Fruit fly (Drosophila melanogaster): Measurements from ENCODE around the gene CG13056.

The CG13056 gene

DNA sequence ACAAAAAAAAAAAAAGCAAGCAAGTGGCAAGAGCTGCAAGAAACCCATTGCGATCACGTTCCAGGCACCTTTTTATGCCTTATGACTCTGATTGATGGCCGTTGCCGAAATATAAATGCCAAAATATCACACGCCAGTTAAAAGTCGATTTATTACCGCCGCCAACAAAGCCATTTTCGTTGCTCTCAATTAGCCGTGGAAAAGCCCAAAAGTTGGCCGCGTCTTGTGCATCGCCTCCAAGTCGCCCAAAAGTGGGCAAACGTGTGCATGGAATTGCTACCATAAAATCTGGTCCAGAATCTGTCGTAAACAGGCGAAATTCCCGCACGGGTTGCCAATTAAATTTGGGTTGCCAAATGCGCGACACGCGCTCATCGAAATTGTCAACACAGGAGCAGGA, 41.4 kb upstream of the CG13056 start:
- TF ChIP-seq Mnt (GFP tag; optimal IDR thresholded peaks at IDR 0.05) (no peak), Hr96 (GFP tag; optimal IDR thresholded peaks at IDR 0.05) (no peak), CG5204 (GFP tag; optimal IDR thresholded peaks at IDR 0.05) (no peak), bab1 (GFP tag; optimal IDR thresholded peaks at IDR 0.05) (no peak), tj (GFP tag; optimal IDR thresholded peaks at IDR 0.05) (no peak), cnc (optimal IDR thresholded peaks at IDR 0.05) (no peak), cic (GFP tag; optimal IDR thresholded peaks at IDR 0.05) (no peak), ovo (GFP tag; optimal IDR thresholded peaks at IDR 0.05) (no peak), CG7101 (tag; optimal IDR thresholded peaks at IDR 0.05) (no peak), pad (GFP tag; optimal IDR thresholded peaks at IDR 0.05) (no peak), Clk (GFP tag; optimal IDR thresholded peaks at IDR 0.05) (no peak), CG1620 (GFP tag; optimal IDR thresholded peaks at IDR 0.05) (no peak), CG33017 (tag; optimal IDR thresholded peaks at IDR 0.05) (no peak)

DNA sequence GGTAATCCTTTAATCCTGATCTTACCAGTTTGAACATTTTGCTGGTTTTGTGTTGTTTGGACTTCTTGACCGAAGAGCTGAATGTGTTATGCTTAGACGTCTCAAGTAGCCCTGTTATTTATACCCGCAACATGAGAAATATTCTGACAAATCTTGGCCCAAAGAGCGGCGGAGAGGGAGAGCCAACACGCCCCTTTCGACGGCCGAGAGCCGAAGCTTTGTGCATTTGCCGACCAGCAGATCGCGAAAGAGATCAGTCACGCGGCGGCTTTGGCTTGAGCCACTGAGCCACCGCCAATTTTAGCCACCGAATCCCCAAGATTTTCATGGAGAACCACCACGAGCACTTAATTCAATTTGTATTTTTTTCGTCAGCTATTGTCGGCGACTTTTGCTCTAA, 37.7 kb upstream of the CG13056 start, which contains the start of gene CG4962:
Gene CG4962, minus strand, starts transcription at position 101 of the 400 bp plus-strand sequence.
- no peak for TF ChIP-seq bab1 (GFP tag; optimal IDR thresholded peaks at IDR 0.05)
- no peak for TF ChIP-seq Mnt (GFP tag; optimal IDR thresholded peaks at IDR 0.05)
- TF ChIP-seq CG14711 (tag; optimal IDR thresholded peaks at IDR 0.05) = no peak
- TF ChIP-seq CG7045 (GFP tag; optimal IDR thresholded peaks at IDR 0.05) = no peak
- no peak for TF ChIP-seq Hr96 (GFP tag; optimal IDR thresholded peaks at IDR 0.05)
- no peak for TF ChIP-seq tj (GFP tag; optimal IDR thresholded peaks at IDR 0.05)
- no peak for TF ChIP-seq ovo (GFP tag; optimal IDR thresholded peaks at IDR 0.05)
- no peak for TF ChIP-seq CG5204 (GFP tag; optimal IDR thresholded peaks at IDR 0.05)
- no peak for TF ChIP-seq pad (GFP tag; optimal IDR thresholded peaks at IDR 0.05)
- TF ChIP-seq Clk (GFP tag; optimal IDR thresholded peaks at IDR 0.05) = no peak
- no peak for TF ChIP-seq Crg-1 (GFP tag; optimal IDR thresholded peaks at IDR 0.05)
- TF ChIP-seq kay (GFP tag; ENCODE audit: borderline replicate concordance) = no peak
- no peak for TF ChIP-seq CG7101 (tag; optimal IDR thresholded peaks at IDR 0.05)
- no peak for TF ChIP-seq CG1620 (GFP tag; optimal IDR thresholded peaks at IDR 0.05)
- TF ChIP-seq toe (GFP tag; optimal IDR thresholded peaks at IDR 0.05) = no peak
- TF ChIP-seq CG12768 (GFP tag; optimal IDR thresholded peaks at IDR 0.05) = no peak
- no peak for TF ChIP-seq CG11617 (GFP tag; optimal IDR thresholded peaks at IDR 0.05)
- TF ChIP-seq CG33017 (tag; optimal IDR thresholded peaks at IDR 0.05) = no peak
- TF ChIP-seq cnc (optimal IDR thresholded peaks at IDR 0.05) = no peak
- no peak for TF ChIP-seq cic (GFP tag; optimal IDR thresholded peaks at IDR 0.05)

DNA sequence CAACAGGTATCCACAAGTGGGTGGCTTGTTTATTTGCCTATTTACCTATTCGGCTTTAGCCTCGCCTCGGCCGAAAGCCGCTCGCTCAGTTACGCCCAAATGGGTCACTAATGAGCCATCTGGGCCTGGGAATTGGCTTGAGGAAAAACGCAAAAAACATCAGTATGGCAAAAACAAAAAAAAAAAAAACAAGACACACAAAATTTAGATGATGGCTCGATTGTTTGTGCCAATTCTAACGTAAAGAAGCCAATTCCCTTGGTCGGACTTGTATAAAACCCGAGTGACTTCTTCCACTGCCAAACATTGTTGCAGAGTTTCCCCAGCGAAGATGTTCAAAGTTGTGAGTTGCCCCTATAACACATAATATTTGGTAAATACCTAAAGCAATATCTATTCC, 32.0 kb upstream of the CG13056 start, which contains the start of gene CG4982:
Gene CG4982, plus strand, starts transcription at position 301 of the 400 bp plus-strand sequence.
- no peak for TF ChIP-seq cnc (optimal IDR thresholded peaks at IDR 0.05)
- no peak for TF ChIP-seq CG11617 (GFP tag; optimal IDR thresholded peaks at IDR 0.05)
- TF ChIP-seq CG12768 (GFP tag; optimal IDR thresholded peaks at IDR 0.05) = no peak
- TF ChIP-seq tj (GFP tag; optimal IDR thresholded peaks at IDR 0.05) = no peak
- no peak for TF ChIP-seq Clk (GFP tag; optimal IDR thresholded peaks at IDR 0.05)
- TF ChIP-seq Hr96 (GFP tag; optimal IDR thresholded peaks at IDR 0.05) = no peak
- no peak for TF ChIP-seq pad (GFP tag; optimal IDR thresholded peaks at IDR 0.05)
- no peak for TF ChIP-seq Crg-1 (GFP tag; optimal IDR thresholded peaks at IDR 0.05)
- no peak for TF ChIP-seq Mnt (GFP tag; optimal IDR thresholded peaks at IDR 0.05)
- no peak for TF ChIP-seq CG1620 (GFP tag; optimal IDR thresholded peaks at IDR 0.05)
- no peak for TF ChIP-seq CG5204 (GFP tag; optimal IDR thresholded peaks at IDR 0.05)
- TF ChIP-seq CG7045 (GFP tag; optimal IDR thresholded peaks at IDR 0.05) = no peak
- TF ChIP-seq CG7101 (tag; optimal IDR thresholded peaks at IDR 0.05) = no peak
- no peak for TF ChIP-seq CG33017 (tag; optimal IDR thresholded peaks at IDR 0.05)
- TF ChIP-seq ovo (GFP tag; optimal IDR thresholded peaks at IDR 0.05) = no peak

DNA sequence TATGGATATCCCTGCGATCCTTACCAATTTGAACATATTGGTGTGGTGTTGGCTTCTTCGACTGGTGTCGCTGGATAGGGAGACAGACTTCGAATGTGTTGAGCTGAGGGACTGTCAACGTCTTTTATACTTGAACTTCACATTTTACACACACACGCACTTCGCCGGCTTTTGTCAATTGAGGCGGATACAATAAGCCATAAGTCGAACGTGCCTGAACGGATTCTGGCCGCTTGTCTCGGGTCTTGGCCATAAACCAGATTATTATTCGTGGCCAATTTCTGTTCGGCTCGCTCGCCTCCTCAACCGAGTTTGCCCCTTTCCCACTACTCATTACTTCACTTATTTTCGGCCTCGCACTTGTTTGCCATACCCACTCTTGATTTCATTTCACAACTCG, 30.0 kb upstream of the CG13056 start, which contains the start of gene CG13044:
Gene CG13044, minus strand, starts transcription at position 101 of the 400 bp plus-strand sequence.
- TF ChIP-seq Mnt (GFP tag; optimal IDR thresholded peaks at IDR 0.05) (no peak), bab1 (GFP tag; optimal IDR thresholded peaks at IDR 0.05) (no peak), CG11617 (GFP tag; optimal IDR thresholded peaks at IDR 0.05) (no peak), Clk (GFP tag; optimal IDR thresholded peaks at IDR 0.05) (no peak), Crg-1 (GFP tag; optimal IDR thresholded peaks at IDR 0.05) (no peak), kay (GFP tag; ENCODE audit: borderline replicate concordance) (no peak), CG1620 (GFP tag; optimal IDR thresholded peaks at IDR 0.05) (no peak), ovo (GFP tag; optimal IDR thresholded peaks at IDR 0.05) (no peak), pad (GFP tag; optimal IDR thresholded peaks at IDR 0.05) (no peak), CG33017 (tag; optimal IDR thresholded peaks at IDR 0.05) (no peak), cnc (optimal IDR thresholded peaks at IDR 0.05) (no peak), tj (GFP tag; optimal IDR thresholded peaks at IDR 0.05) (no peak), cic (GFP tag; optimal IDR thresholded peaks at IDR 0.05) (no peak), CG14711 (tag; optimal IDR thresholded peaks at IDR 0.05) (no peak), CG7101 (tag; optimal IDR thresholded peaks at IDR 0.05) (no peak), CG5204 (GFP tag; optimal IDR thresholded peaks at IDR 0.05) (no peak)

DNA sequence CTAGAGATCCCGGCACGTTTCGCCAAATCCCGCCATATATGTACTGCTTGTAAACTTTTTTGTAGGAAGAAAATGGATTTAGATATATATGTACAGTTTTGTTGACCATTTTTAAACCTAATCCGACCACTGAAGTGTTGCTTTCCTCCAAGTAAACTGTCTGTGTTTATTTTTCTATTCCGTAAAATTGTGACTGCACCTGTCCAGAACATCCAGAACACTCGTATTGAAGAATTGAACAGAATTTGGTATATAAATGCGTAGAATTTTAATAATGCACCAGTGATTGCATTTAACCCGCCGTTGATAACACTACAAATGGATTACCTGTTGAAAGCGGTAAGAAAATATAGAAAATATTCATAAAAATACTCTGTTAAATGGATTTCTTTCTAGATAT, 29.1 kb upstream of the CG13056 start, which contains the start of gene CG43249:
Gene CG43249, plus strand, starts transcription at position 301 of the 400 bp plus-strand sequence.
- TF ChIP-seq bab1 (GFP tag; optimal IDR thresholded peaks at IDR 0.05) (no peak), Crg-1 (GFP tag; optimal IDR thresholded peaks at IDR 0.05) (no peak), toe (GFP tag; optimal IDR thresholded peaks at IDR 0.05) (no peak), CG11617 (GFP tag; optimal IDR thresholded peaks at IDR 0.05) (no peak), Mnt (GFP tag; optimal IDR thresholded peaks at IDR 0.05) (no peak), CG33017 (tag; optimal IDR thresholded peaks at IDR 0.05) (no peak), cnc (optimal IDR thresholded peaks at IDR 0.05) (no peak), Clk (GFP tag; optimal IDR thresholded peaks at IDR 0.05) (no peak), CG14711 (tag; optimal IDR thresholded peaks at IDR 0.05) (no peak)
